Worm (Caenorhabditis elegans) whole organism, young adult: ENCODE measurements around the gene ZK546.4.

Experiments used
- B0261.1 ChIP-seq: sonication (generic microtip); optimal IDR thresholded peaks from 2 replicates; lab custom pipeline; 2016; ENCODE audit warnings: mild to moderate bottlenecking, missing genetic modification characterization, moderate library complexity, missing compliant biosample characterization
- F10E7.11 ChIP-seq: sonication (generic microtip); optimal IDR thresholded peaks from 2 replicates; lab custom pipeline; 2017; ENCODE audit warnings: mild to moderate bottlenecking, missing genetic modification characterization, moderate library complexity, missing compliant biosample characterization
- F23B12.7 ChIP-seq: sonication (generic microtip); optimal IDR thresholded peaks from 2 replicates; lab custom pipeline; 2017; ENCODE audit warnings: missing genetic modification characterization, mild to moderate bottlenecking, missing compliant biosample characterization, antibody characterized with exemption, moderate library complexity; ENCODE audit not compliant: insufficient read depth
- F33H1.4 ChIP-seq: fragments of 200-800 bp; sonication (Bioruptor generic); IDR thresholded peaks from 2 replicates; pipeline ENCODE4 v1.3.6; 2022; ENCODE audit warnings: missing genetic modification reagents, missing genetic modification characterization, missing compliant biosample characterization
- F57C9.4 ChIP-seq: sonication (generic microtip); optimal IDR thresholded peaks from 2 replicates; lab custom pipeline; 2017; ENCODE audit warnings: mild to moderate bottlenecking, missing genetic modification characterization, missing compliant biosample characterization
- K11D2.4 ChIP-seq: fragments of 200-800 bp; sonication (Bioruptor generic); IDR thresholded peaks from 2 replicates; pipeline ENCODE4 v1.3.6; 2022; ENCODE audit warnings: missing genetic modification reagents, missing genetic modification characterization, missing compliant biosample characterization
- Y67H2A.10 ChIP-seq: fragments of 200-800 bp; sonication (Bioruptor generic); conservative IDR thresholded peaks from 2 replicates; pipeline ENCODE4 v1.3.6; 2022; ENCODE audit warnings: missing genetic modification reagents, missing genetic modification characterization, missing compliant biosample characterization
- Y79H2A.3 ChIP-seq: fragments of 200-800 bp; sonication (Bioruptor generic); conservative IDR thresholded peaks from 2 replicates; pipeline ENCODE4 v1.3.6; 2022; ENCODE audit warnings: missing genetic modification reagents, missing genetic modification characterization, missing compliant biosample characterization
- ama-1 ChIP-seq, 3 experiments: fragments of 150-350 bp in 1 of 3; sonication (generic microtip) in 2 of 3; optimal IDR thresholded peaks; 2 replicates each; lab custom pipeline; 2014 to 2018; ENCODE audit warnings: missing biosample characterization in 2 of 3, missing genetic modification characterization in 2 of 3, missing genetic modification reagents in 2 of 3
- aptf-3 ChIP-seq: fragments of 200-800 bp; sonication (Bioruptor generic); IDR thresholded peaks from 2 replicates; pipeline ENCODE4 v1.3.6; 2022; ENCODE audit warnings: missing genetic modification characterization, missing compliant biosample characterization
- attf-3 ChIP-seq: fragments of 200-800 bp; sonication (Bioruptor generic); conservative IDR thresholded peaks from 2 replicates; pipeline ENCODE4 v1.3.6; 2022; ENCODE audit warnings: missing genetic modification reagents, missing genetic modification characterization, missing compliant biosample characterization
- attf-6 ChIP-seq: fragments of 200-800 bp; sonication (Bioruptor generic); IDR thresholded peaks from 2 replicates; pipeline ENCODE4 v1.3.6; 2022; ENCODE audit warnings: missing genetic modification reagents, missing genetic modification characterization, missing compliant biosample characterization
- bed-1 ChIP-seq: fragments of 200-800 bp; sonication (Bioruptor generic); IDR thresholded peaks from 2 replicates; pipeline ENCODE4 v1.3.6; 2022; ENCODE audit warnings: missing genetic modification reagents, missing genetic modification characterization, missing compliant biosample characterization
- cebp-1 ChIP-seq, 2 experiments: fragments of 200-800 bp in 1 of 2; sonication (Bioruptor generic) in 1 of 2; sonication (generic microtip) in 1 of 2; IDR thresholded peaks in 1 of 2; optimal IDR thresholded peaks in 1 of 2; 2 replicates each; pipeline versions ENCODE4 v1.3.6 to Lab custom; 2017 to 2022; ENCODE audit warnings: missing compliant biosample characterization in 2 of 2, missing genetic modification characterization in 2 of 2, mild to moderate bottlenecking in 1 of 2, missing genetic modification reagents in 1 of 2, moderate library complexity in 1 of 2
- ceh-58 ChIP-seq: fragments of 200-800 bp; sonication (Bioruptor generic); IDR thresholded peaks from 2 replicates; pipeline ENCODE4 v1.3.6; 2022; ENCODE audit warnings: missing genetic modification characterization, missing compliant biosample characterization
- ceh-79 ChIP-seq: sonication (generic microtip); optimal IDR thresholded peaks from 2 replicates; lab custom pipeline; 2017; ENCODE audit warnings: mild to moderate bottlenecking, missing genetic modification characterization, missing compliant biosample characterization
- ceh-91 ChIP-seq: fragments of 200-800 bp; sonication (Bioruptor generic); IDR thresholded peaks from 2 replicates; pipeline ENCODE4 v1.3.6; 2022; ENCODE audit warnings: missing genetic modification reagents, missing genetic modification characterization, missing compliant biosample characterization
- chd-7 ChIP-seq: sonication (generic microtip); optimal IDR thresholded peaks from 2 replicates; lab custom pipeline; 2016; ENCODE audit warnings: mild to moderate bottlenecking, missing genetic modification characterization, moderate library complexity, missing compliant biosample characterization
- dox-1 ChIP-seq: fragments of 200-800 bp; sonication (Bioruptor generic); IDR thresholded peaks from 2 replicates; pipeline ENCODE4 v1.3.6; 2022; ENCODE audit warnings: missing genetic modification reagents, missing genetic modification characterization, missing compliant biosample characterization
- efl-1 ChIP-seq: fragments of 150-350 bp; optimal IDR thresholded peaks from 2 replicates; lab custom pipeline; 2014; ENCODE audit warnings: missing biosample characterization, missing genetic modification reagents, missing genetic modification characterization
- ekl-4 ChIP-seq: fragments of 200-800 bp; sonication (Bioruptor generic); IDR thresholded peaks from 2 replicates; pipeline ENCODE4 v1.3.6; 2022; ENCODE audit warnings: missing genetic modification reagents, missing genetic modification characterization, missing compliant biosample characterization
- fkh-3 ChIP-seq: sonication (generic microtip); optimal IDR thresholded peaks from 2 replicates; lab custom pipeline; 2016; ENCODE audit warnings: mild to moderate bottlenecking, missing genetic modification characterization, missing compliant biosample characterization
- hlh-12 ChIP-seq: sonication (generic microtip); optimal IDR thresholded peaks from 2 replicates; lab custom pipeline; 2016; ENCODE audit warnings: missing genetic modification characterization, missing compliant biosample characterization
- hmg-1.2 ChIP-seq: fragments of 200-800 bp; sonication (Bioruptor generic); IDR thresholded peaks from 2 replicates; pipeline ENCODE4 v1.3.6; 2022; ENCODE audit warnings: missing genetic modification reagents, missing genetic modification characterization, missing compliant biosample characterization
- hrde-1 ChIP-seq: sonication (generic microtip); optimal IDR thresholded peaks from 2 replicates; lab custom pipeline; 2016; ENCODE audit warnings: missing genetic modification characterization, mild to moderate bottlenecking, missing compliant biosample characterization, moderate library complexity, missing genotype, missing genetic modification reagents, borderline replicate concordance
- let-607 ChIP-seq, 2 experiments: fragments of 200-800 bp in 1 of 2; sonication (Bioruptor generic) in 1 of 2; sonication (generic microtip) in 1 of 2; optimal IDR thresholded peaks; 2 replicates each; lab custom pipeline; 2016 to 2018; ENCODE audit warnings: mild to moderate bottlenecking in 2 of 2, missing compliant biosample characterization in 2 of 2, missing genetic modification characterization in 2 of 2, moderate library complexity in 2 of 2, missing genotype in 1 of 2
- lin-26 ChIP-seq: fragments of 200-800 bp; sonication (Bioruptor generic); IDR thresholded peaks from 2 replicates; pipeline ENCODE4 v1.3.6; 2022; ENCODE audit warnings: missing genetic modification reagents, missing genetic modification characterization, missing compliant biosample characterization
- lsl-1 ChIP-seq: fragments of 200-800 bp; sonication (Bioruptor generic); optimal IDR thresholded peaks from 2 replicates; lab custom pipeline; 2018; ENCODE audit warnings: mild to moderate bottlenecking, missing genetic modification characterization, moderate library complexity, missing compliant biosample characterization
- lsy-27 ChIP-seq: sonication (generic microtip); optimal IDR thresholded peaks from 2 replicates; lab custom pipeline; 2017; ENCODE audit warnings: missing genetic modification characterization, mild to moderate bottlenecking, missing compliant biosample characterization, antibody characterized with exemption, missing genotype, borderline replicate concordance; ENCODE audit not compliant: insufficient read depth
- madf-10 ChIP-seq: sonication (generic microtip); optimal IDR thresholded peaks from 2 replicates; lab custom pipeline; 2016; ENCODE audit warnings: mild to moderate bottlenecking, missing genetic modification characterization, missing compliant biosample characterization
- madf-3 ChIP-seq: fragments of 200-800 bp; sonication (Bioruptor generic); IDR thresholded peaks from 2 replicates; pipeline ENCODE4 v1.3.6; 2022; ENCODE audit warnings: missing genetic modification reagents, missing genetic modification characterization, missing compliant biosample characterization
- madf-6 ChIP-seq: fragments of 200-800 bp; sonication (Bioruptor generic); IDR thresholded peaks from 2 replicates; pipeline ENCODE4 v1.3.6; 2022; ENCODE audit warnings: missing genetic modification reagents, missing genetic modification characterization, missing compliant biosample characterization
- mes-4 ChIP-seq: sonication (generic microtip); optimal IDR thresholded peaks from 2 replicates; lab custom pipeline; 2016; ENCODE audit warnings: missing genotype, missing genetic modification characterization, missing compliant biosample characterization
- nhr-80 ChIP-seq: sonication (generic microtip); optimal IDR thresholded peaks from 2 replicates; lab custom pipeline; 2016; ENCODE audit warnings: missing genetic modification characterization, missing compliant biosample characterization
- rcor-1 ChIP-seq: fragments of 200-800 bp; sonication (Bioruptor generic); IDR thresholded peaks from 2 replicates; pipeline ENCODE4 v1.3.6; 2022; ENCODE audit warnings: missing genetic modification reagents, missing genetic modification characterization, missing compliant biosample characterization
- rec-8 ChIP-seq, 2 experiments: sonication (generic microtip); optimal IDR thresholded peaks; 2 replicates each; lab custom pipeline; 2016; ENCODE audit warnings: mild to moderate bottlenecking in 2 of 2, missing genetic modification characterization in 2 of 2, missing genetic modification reagents in 2 of 2, missing genotype in 2 of 2, missing biosample characterization in 1 of 2, missing compliant biosample characterization in 1 of 2, moderate library complexity in 1 of 2
- rpc-1 ChIP-seq, 2 experiments: fragments of 150-350 bp in 1 of 2; sonication (generic microtip) in 1 of 2; optimal IDR thresholded peaks; 2 replicates each; lab custom pipeline; 2014 to 2018; ENCODE audit warnings: missing biosample characterization in 1 of 2, missing genetic modification characterization in 1 of 2, missing genetic modification reagents in 1 of 2, missing genotype in 1 of 2
- snpc-1.1 ChIP-seq: sonication (generic microtip); optimal IDR thresholded peaks from 2 replicates; lab custom pipeline; 2017; ENCODE audit warnings: missing genetic modification characterization, mild to moderate bottlenecking, missing compliant biosample characterization, antibody characterized with exemption, moderate library complexity, missing genotype, missing genetic modification reagents; ENCODE audit not compliant: insufficient read depth
- snpc-1.3 ChIP-seq: sonication (generic microtip); optimal IDR thresholded peaks from 2 replicates; lab custom pipeline; 2017; ENCODE audit warnings: missing genetic modification characterization, mild to moderate bottlenecking, missing compliant biosample characterization, antibody characterized with exemption, moderate library complexity, missing genotype, missing genetic modification reagents; ENCODE audit not compliant: insufficient read depth
- tbp1 ChIP-seq: fragments of 200-800 bp; sonication (Bioruptor generic); optimal IDR thresholded peaks from 2 replicates; lab custom pipeline; 2018; ENCODE audit warnings: mild to moderate bottlenecking, missing genetic modification characterization, missing compliant biosample characterization
- unc-62 ChIP-seq: fragments of 150-350 bp; optimal IDR thresholded peaks from 2 replicates; lab custom pipeline; 2014; ENCODE audit warnings: missing biosample characterization, missing genetic modification reagents, missing genetic modification characterization
- zim-3 ChIP-seq: sonication (generic microtip); optimal IDR thresholded peaks from 2 replicates; lab custom pipeline; 2017; ENCODE audit warnings: mild to moderate bottlenecking, missing genetic modification characterization, moderate library complexity, missing compliant biosample characterization
- ztf-18 ChIP-seq: sonication (generic microtip); optimal IDR thresholded peaks from 2 replicates; lab custom pipeline; 2016; ENCODE audit warnings: missing genotype, mild to moderate bottlenecking, missing genetic modification characterization, missing compliant biosample characterization
- ztf-26 ChIP-seq: sonication (generic microtip); optimal IDR thresholded peaks from 2 replicates; lab custom pipeline; 2017; ENCODE audit warnings: missing genetic modification characterization, missing compliant biosample characterization

The ZK546.4 gene

ce11 chrII:4942397-4942796 lies 4.6 kb downstream of the ZK546.4 start (continued):
- TF ChIP-seq lin-26 (peak; percentile 92), lsy-27 (tag; lab: Kevin White, UChicago) (no peak), madf-6 (peak; percentile 64), B0261.1 (tag; lab: Kevin White, UChicago) (peak; percentile 79), rec-8 (tag; optimal IDR thresholded peaks at IDR 0.05; lab: Kevin White, UChicago) (peak; percentile 53 to 78), hrde-1 (tag; lab: Kevin White, UChicago) (peak; percentile 84), chd-7 (tag; lab: Kevin White, UChicago) (peak; percentile 82), ama-1 (optimal IDR thresholded peaks at IDR 0.05; lab: Kevin White, UChicago) (peak; percentile 83), ama-1 (GFP tag; optimal IDR thresholded peaks at IDR 0.05; lab: Kevin White, UChicago) (peak; percentile 31 to 54), F33H1.4 (GFP tag; lab: Robert Waterston, UW) (0 out of 2 replicates have a peak, but pooled peaks have one; percentile 19), let-607 (tag; optimal IDR thresholded peaks at IDR 0.05; lab: Kevin White, UChicago) (peak in 1 of 2 experiments; percentile 40), bed-1 (GFP tag; lab: Robert Waterston, UW) (0 out of 2 replicates have a peak, but pooled peaks have one; percentile 38), madf-10 (no peak), rcor-1 (GFP tag; lab: Robert Waterston, UW) (peak; percentile 56; the same call in 1 of the 2 replicates), ceh-58 (GFP tag; lab: Robert Waterston, UW) (0 out of 2 replicates have a peak, but pooled peaks have one; percentile 56), hlh-12 (no peak), nhr-80 (tag; lab: Kevin White, UChicago) (no peak), mes-4 (tag; lab: Kevin White, UChicago) (peak; percentile 76), madf-3 (0 out of 2 replicates have a peak, but pooled peaks have one; percentile 70), zim-3 (tag; lab: Kevin White, UChicago) (peak; percentile 61), aptf-3 (GFP tag; lab: Robert Waterston, UW) (peak; percentile 85; the same call in 1 of the 2 replicates), snpc-1.3 (tag; lab: Kevin White, UChicago) (peak; percentile 42), ztf-18 (tag; lab: Kevin White, UChicago) (peak; percentile 23), K11D2.4 (GFP tag; lab: Robert Waterston, UW) (no peak), lsl-1 (GFP tag; lab: Kevin White, UChicago) (peak; percentile 48), cebp-1 (GFP tag; IDR thresholded peaks at IDR 0.05; lab: Robert Waterston, UW) (no peak), cebp-1 (tag; optimal IDR thresholded peaks at IDR 0.05; lab: Kevin White, UChicago) (peak; percentile 60), Y79H2A.3 (GFP tag; lab: Robert Waterston, UW) (no peak), ceh-79 (tag; lab: Kevin White, UChicago) (peak; percentile 33), ztf-26 (peak; percentile 85), dox-1 (GFP tag; lab: Robert Waterston, UW) (peak; percentile 64)

ce11 chrII:4942829-4943228 lies 5.0 kb downstream of the ZK546.4 start:
- TF ChIP-seq tbp1 (no peak), ekl-4 (no peak), attf-3 (GFP tag; lab: Robert Waterston, UW) (no peak), nhr-80 (tag; lab: Kevin White, UChicago) (peak; percentile 21)

ce11 chrII:4943849-4944248 lies 6.0 kb downstream of the ZK546.4 start, which contains the start of gene mdt-4:
TSS of gene mdt-4 (minus strand) at chrII:4943949.
- TF ChIP-seq attf-6 (GFP tag; lab: Robert Waterston, UW) (no peak), unc-62 (GFP tag; lab: Kevin White, UChicago) (no peak), Y67H2A.10 (GFP tag; lab: Robert Waterston, UW) (no peak), F23B12.7 (no peak), F10E7.11 (tag; lab: Kevin White, UChicago) (no peak), hmg-1.2 (GFP tag; lab: Robert Waterston, UW) (no peak), fkh-3 (tag; lab: Kevin White, UChicago) (no peak), rpc-1 (optimal IDR thresholded peaks at IDR 0.05; lab: Kevin White, UChicago) (no peak), rpc-1 (tag; optimal IDR thresholded peaks at IDR 0.05; lab: Kevin White, UChicago) (no peak), efl-1 (no peak), ceh-91 (GFP tag; lab: Robert Waterston, UW) (no peak), F57C9.4 (tag; lab: Kevin White, UChicago) (no peak), nhr-80 (tag; lab: Kevin White, UChicago) (no peak), madf-10 (no peak), snpc-1.1 (tag; lab: Kevin White, UChicago) (no peak)
